Fruit fly (Drosophila melanogaster) Kc167 (cell line): ENCODE measurements around the gene CG43060.

Source experiments
- Myc ChIP-seq: fragments of >200 bp; optimal IDR thresholded peaks from 2 replicates; lab custom pipeline; 2017; ENCODE audit warnings: missing external identifiers
- Sin3A ChIP-seq: fragments of >200 bp; optimal IDR thresholded peaks from 2 replicates; lab custom pipeline; 2018; ENCODE audit warnings: missing external identifiers
- h ChIP-seq: fragments of >200 bp; optimal IDR thresholded peaks from 3 replicates; lab custom pipeline; 2018; ENCODE audit warnings: missing external identifiers
- insv ChIP-seq: fragments of >200 bp; optimal IDR thresholded peaks from 3 replicates; lab custom pipeline; 2018; ENCODE audit warnings: missing external identifiers
- psq ChIP-seq: fragments of >200 bp; optimal IDR thresholded peaks from 2 replicates; lab custom pipeline; 2017; ENCODE audit warnings: missing external identifiers
- ttk ChIP-seq: sonication (Bioruptor generic); optimal IDR thresholded peaks from 2 replicates; lab custom pipeline; 2017; ENCODE audit warnings: missing external identifiers

CG43060 gene

DNA sequence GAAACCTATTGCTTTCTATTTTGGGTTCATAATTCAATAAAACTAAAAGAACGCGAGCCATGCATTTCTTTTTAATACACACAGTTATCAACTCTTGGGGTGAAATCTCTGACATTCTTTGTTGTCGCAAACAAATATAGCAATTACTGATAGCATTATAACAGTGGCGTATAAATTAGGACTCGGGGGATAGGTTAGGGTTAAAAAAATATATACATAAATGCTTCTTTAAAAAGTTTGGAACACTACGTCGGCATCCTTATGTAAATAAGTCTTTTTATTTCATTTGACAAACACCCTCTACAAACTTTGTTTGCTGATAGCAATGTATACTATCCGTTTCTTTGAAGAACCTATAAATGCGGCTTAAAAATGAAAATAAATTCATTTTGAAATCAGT is at the start of gene CG43060:
CG43060 (plus strand) TSS at position 382 of the 400 bp plus-strand sequence.
- no peak for TF ChIP-seq Myc (lab: Kevin White, UChicago)
- TF ChIP-seq ttk (lab: Kevin White, UChicago): no peak
- no peak for TF ChIP-seq psq (lab: Kevin White, UChicago)

DNA sequence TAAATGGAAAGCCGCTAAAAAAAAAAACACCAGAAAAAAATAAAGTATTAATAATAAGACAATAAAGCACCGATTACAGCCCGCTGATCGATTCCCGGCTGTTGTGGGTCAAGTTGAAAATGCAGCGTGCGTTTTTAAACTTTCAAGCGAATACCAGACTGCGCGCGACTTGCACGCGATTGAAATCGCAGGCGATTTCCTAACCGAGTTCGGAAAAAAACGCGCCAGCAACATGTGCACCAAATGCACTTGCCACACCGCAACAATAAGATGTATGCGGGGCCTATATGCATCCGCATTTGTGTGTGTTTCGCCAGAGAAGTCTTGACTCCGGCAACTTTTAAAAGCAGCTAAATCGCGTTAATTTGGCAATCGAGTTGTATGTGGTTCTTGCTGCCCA is 49.6 kb upstream of the CG43060 start:
- TF ChIP-seq insv (lab: Kevin White, UChicago): no peak

DNA sequence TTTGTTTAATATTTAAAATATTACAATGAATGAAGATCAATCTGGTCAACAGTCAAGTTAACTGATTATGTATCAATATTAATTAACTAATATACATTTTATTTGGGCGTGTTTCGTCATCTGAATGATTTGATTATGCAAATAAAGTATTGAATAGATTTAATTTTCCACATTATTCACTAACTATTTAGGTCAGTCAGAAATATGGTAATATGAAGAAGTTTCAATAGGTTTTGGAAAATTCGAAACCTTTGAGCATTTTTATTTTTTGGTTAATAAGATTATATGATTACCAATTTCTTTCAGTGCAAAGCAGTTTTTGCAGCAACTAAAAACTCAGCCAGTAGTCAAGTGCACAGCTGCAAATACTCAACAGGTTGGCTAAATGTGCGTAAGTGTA is 48.9 kb upstream of the CG43060 start:
- no peak for TF ChIP-seq insv (lab: Kevin White, UChicago)
- no peak for TF ChIP-seq ttk (lab: Kevin White, UChicago)
- no peak for TF ChIP-seq h (lab: Kevin White, UChicago)
- no peak for TF ChIP-seq Sin3A
- no peak for TF ChIP-seq Myc (lab: Kevin White, UChicago)
- no peak for TF ChIP-seq psq (lab: Kevin White, UChicago)

DNA sequence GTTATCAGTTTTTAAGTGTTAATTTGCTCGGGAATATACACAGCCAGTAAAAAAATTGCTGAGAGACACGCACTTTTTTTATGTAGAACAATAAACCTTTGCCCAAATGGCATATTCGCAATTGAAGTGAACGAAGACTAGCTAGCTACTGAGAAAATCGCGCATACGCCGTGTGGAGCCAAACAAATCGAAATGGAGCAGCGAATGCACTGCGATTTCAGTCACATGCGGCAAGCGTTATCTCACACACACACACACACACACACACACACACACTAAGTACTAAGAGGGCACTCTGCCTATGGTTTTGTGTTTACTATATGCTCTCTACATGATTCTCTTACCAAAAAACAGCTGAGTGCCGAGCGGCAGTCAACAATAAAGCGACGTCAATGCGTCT is 47.5 kb upstream of the CG43060 start:
- no peak for TF ChIP-seq ttk (lab: Kevin White, UChicago)
- no peak for TF ChIP-seq Sin3A
- TF ChIP-seq h (lab: Kevin White, UChicago): no peak

DNA sequence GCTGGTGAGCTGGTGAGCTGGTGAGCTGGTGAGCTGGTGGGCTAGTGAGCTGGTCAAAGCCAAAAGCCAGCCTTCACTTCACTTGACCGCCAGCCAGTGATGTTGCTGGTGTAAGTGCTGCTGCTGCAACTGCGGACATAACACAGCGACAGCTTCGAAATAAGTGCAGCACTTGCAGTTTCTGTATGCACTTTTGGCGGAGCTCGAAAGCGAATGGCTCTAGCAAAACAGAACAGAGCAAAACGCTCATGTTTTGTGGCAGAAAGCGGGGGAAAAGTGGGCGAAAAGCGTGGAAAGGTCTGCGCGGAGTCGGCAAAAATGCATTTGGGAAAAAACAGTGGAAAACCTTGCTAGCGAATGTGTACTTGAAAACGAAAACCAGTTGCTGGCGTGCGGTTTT is 46.4 kb upstream of the CG43060 start:
- TF ChIP-seq Myc (lab: Kevin White, UChicago) (no peak), h (lab: Kevin White, UChicago) (no peak), psq (lab: Kevin White, UChicago) (no peak), Sin3A (no peak), ttk (lab: Kevin White, UChicago) (no peak), insv (lab: Kevin White, UChicago) (no peak)

DNA sequence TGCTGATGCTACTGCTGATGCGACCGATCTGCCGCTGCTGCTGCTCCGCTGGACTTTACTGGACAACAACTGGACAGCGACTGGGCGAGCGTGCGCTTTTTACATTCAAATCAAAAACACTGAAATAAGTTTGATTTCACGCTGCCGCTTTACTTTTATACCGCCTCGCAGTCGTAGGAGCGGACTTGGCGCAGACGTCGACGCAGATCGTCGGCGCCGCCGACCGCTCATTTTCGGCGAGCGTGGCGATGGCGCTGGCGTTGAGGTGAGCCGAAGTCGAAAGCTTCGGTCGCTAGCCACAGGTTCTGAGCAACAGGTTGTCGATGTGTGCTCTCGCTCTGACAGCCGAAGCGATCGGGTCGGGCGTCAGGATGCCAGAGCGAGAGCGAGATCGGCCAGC is 45.3 kb upstream of the CG43060 start, which contains the start of gene Elovl7:
Elovl7 (minus strand) TSS at position 131 of the 400 bp plus-strand sequence.
- TF ChIP-seq Myc (lab: Kevin White, UChicago) (no peak), insv (lab: Kevin White, UChicago) (no peak), psq (lab: Kevin White, UChicago) (no peak), Sin3A (no peak), h (lab: Kevin White, UChicago) (no peak), ttk (lab: Kevin White, UChicago) (no peak)

DNA sequence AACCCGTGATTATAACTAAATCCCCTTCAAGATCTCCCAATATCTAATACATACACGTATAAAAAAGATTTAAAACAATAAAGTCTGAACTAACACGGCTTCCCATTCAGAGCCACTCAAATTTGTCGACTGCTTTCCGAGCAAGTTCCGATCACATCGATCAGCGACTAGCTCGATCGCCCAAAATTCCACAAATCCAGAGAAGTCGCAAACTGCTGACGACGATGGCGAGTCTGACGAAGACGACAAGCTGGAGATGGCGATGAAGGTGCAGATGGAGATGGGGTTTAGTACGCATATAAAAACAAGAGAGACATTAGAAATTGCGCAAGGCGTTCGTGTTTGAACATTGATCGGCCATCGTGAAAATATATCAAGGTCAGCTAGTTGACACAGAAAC is 42.2 kb upstream of the CG43060 start:
- TF ChIP-seq h (lab: Kevin White, UChicago) (no peak), ttk (lab: Kevin White, UChicago) (no peak), insv (lab: Kevin White, UChicago) (no peak), Myc (lab: Kevin White, UChicago) (no peak), Sin3A (no peak), psq (lab: Kevin White, UChicago) (no peak)

DNA sequence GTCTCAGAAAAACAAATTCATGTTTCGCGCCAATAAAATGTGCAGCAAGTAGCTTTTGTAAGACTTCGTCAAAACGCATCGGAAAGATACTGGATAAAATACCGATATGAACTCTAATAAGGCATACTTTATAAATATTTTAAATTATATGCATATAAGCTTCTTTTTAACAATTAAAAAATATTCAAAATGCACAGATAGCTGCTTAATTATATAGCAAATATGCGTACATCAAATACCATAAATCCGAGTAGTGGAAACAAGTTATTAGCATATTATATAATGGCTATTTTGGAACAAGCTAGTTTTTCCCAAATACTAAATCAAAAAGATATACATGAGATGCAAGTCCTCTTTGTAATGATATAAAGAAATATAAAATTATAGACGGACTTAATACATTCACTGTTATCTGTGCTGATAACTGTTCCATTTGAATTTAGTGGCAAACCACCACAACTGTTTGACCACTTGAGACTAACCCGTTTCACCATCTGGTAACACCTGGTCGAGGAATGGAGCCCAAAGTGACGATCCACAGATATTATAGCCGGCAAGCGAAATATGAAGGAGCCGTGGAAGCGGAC is 41.4 kb upstream of the CG43060 start, which contains the start of gene PIG-H:
PIG-H (plus strand) TSS at position 303 of the 587 bp plus-strand sequence.
- TF ChIP-seq h (lab: Kevin White, UChicago): no peak
- no peak for TF ChIP-seq Sin3A
- TF ChIP-seq ttk (lab: Kevin White, UChicago): no peak
- TF ChIP-seq psq (lab: Kevin White, UChicago): no peak
- TF ChIP-seq insv (lab: Kevin White, UChicago): no peak
- no peak for TF ChIP-seq Myc (lab: Kevin White, UChicago)

DNA sequence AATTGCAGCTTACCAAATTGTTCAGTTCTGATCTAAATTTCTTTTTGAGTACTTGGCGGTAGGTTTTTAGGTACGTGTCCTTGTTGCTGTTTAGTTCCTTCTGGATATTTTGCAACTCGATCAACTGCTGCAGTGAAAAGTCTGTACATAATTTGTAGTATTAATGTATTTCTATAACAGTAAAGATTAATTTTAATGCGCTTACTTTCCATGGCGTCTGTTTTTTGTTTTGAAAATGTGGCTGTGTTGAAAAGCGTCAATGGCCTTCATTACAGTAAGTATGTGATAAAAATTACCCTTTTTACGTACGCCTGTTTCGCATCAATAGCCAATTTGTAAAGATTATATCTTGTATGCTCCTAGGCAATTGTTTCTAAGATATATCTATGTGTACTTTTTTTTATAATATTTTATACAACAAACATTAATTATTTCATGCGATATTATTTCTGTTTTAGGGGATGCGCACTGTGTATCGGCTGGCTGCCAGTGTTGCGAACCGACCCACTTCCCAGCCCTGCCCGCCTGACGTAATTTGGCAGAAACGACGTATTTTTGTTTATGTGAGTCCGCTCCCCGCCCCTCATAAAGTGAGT is 39.9 kb upstream of the CG43060 start, which contains the start of the genes Kmn2 and CG2698:
Kmn2 (minus strand) TSS at position 236 of the 596 bp plus-strand sequence.
CG2698 (plus strand) TSS at position 489 of the 596 bp plus-strand sequence.
- TF ChIP-seq psq (lab: Kevin White, UChicago) (no peak), insv (lab: Kevin White, UChicago) (no peak), Sin3A (no peak), Myc (lab: Kevin White, UChicago) (no peak), h (lab: Kevin White, UChicago) (no peak), ttk (lab: Kevin White, UChicago) (no peak)

DNA sequence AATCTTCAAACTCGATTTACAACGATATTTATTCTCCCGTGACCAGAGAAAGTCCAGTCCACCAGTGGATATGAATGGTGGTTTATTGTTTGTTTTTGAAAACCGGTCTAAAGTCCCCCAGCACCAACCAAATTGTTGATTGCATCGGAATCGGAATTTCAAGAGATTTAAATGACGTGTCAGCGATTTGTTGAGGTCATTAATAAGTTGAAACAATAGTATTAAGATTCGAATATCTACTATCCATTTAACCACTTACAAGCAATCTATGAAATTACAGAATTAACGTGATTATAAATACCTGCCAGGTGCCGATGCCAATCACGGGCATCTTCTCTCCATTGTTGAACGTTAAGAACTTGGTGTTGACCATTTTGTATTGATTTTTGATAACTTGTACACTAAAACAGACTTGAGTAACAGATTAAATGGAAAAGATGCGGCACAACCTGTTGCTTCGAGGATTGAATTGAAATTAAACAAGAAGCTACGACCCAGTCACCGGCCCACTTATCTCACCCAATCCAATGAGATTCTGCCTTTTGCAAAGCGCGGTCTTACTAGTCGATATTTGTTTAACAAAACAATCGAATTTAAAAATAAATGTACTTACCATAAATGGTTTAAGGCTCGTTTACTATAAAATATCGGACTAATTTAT is 33.3 kb upstream of the CG43060 start, which contains the start of gene CG2767:
CG2767 (minus strand) TSS at position 516 of the 661 bp plus-strand sequence.
- TF ChIP-seq ttk (lab: Kevin White, UChicago) (no peak), psq (lab: Kevin White, UChicago) (no peak), h (lab: Kevin White, UChicago) (no peak), Sin3A (no peak), insv (lab: Kevin White, UChicago) (no peak), Myc (lab: Kevin White, UChicago) (no peak)

DNA sequence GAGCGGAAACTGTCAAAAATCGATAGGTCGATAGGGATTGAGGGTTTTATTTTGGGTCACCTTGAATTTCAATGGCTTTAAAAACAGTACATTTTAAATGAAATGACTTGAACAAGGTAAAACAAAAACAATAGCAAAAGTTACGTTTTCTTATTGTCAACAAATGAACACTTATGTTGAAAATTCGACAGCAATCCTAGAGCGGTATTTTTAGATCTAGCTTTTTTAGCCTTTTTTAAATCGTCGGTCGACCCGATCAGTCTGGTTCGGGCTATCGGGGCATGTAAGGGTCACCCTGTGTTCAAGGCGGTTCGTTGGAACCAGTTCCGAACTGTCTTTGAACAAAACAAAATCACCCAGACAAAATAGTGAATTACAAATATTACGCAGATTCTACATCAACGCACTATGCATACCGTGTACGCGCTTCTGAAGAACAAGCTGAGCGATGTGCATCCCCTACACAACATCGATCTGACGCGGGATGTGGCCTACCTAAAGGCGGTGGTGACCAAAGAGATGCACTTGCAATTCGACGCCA is 31.9 kb upstream of the CG43060 start, which contains the start of the genes CG11052 and CG3223:
CG11052 (minus strand) TSS at position 218 of the 541 bp plus-strand sequence.
CG3223 (plus strand) TSS at position 321 of the 541 bp plus-strand sequence.
- TF ChIP-seq insv (lab: Kevin White, UChicago): no peak
- TF ChIP-seq Sin3A: no peak
- no peak for TF ChIP-seq h (lab: Kevin White, UChicago)
- TF ChIP-seq psq (lab: Kevin White, UChicago): no peak
- no peak for TF ChIP-seq ttk (lab: Kevin White, UChicago)
- TF ChIP-seq Myc (lab: Kevin White, UChicago): no peak
